Worm (Caenorhabditis elegans): Measurements from ENCODE around the gene spin-3.
A peak's percentile ranks its signal among the peaks of the same experiment; 100 is the strongest.

The spin-3 gene

ce11 chrX:13129949-13130348 lies at the start of gene spin-3:
Gene spin-3, plus strand, starts transcription at chrX:13130249.
- TF ChIP-seq fos-1 (tag; optimal IDR thresholded peaks at IDR 0.05), result no peak
- peak; percentile 21 for TF ChIP-seq elt-2 (tag; optimal IDR thresholded peaks at IDR 0.05)

- TF ChIP-seq mml-1 (tag; optimal IDR thresholded peaks at IDR 0.05) (no peak), egl-27 (tag; optimal IDR thresholded peaks at IDR 0.05) (no peak), pqm-1 (tag; optimal IDR thresholded peaks at IDR 0.05) (no peak), ztf-11 (tag; optimal IDR thresholded peaks at IDR 0.05) (no peak)
Observed at ce11 chrX:13082326-13082725, 47.7 kb upstream of the spin-3 start, which contains the start of gene str-10. Gene str-10, plus strand, starts transcription at chrX:13082626.

- TF ChIP-seq pha-4 (tag; optimal IDR thresholded peaks at IDR 0.05) (no peak), snpc-4 (tag; optimal IDR thresholded peaks at IDR 0.05) (no peak), lsy-12 (tag; optimal IDR thresholded peaks at IDR 0.05) (no peak), lin-15B (tag; optimal IDR thresholded peaks at IDR 0.05) (no peak), ztf-4 (tag; optimal IDR thresholded peaks at IDR 0.05) (no peak), nhr-43 (tag; optimal IDR thresholded peaks at IDR 0.05; ENCODE audit: poor library complexity, severe bottlenecking) (no peak), daf-12 (tag; optimal IDR thresholded peaks at IDR 0.05) (no peak), aly-2 (tag; optimal IDR thresholded peaks at IDR 0.05) (no peak), fos-1 (tag; optimal IDR thresholded peaks at IDR 0.05) (no peak), nhr-237 (tag; optimal IDR thresholded peaks at IDR 0.05) (no peak), zag-1 (tag; optimal IDR thresholded peaks at IDR 0.05) (no peak), egl-5 (tag; optimal IDR thresholded peaks at IDR 0.05) (no peak), hmg-11 (tag; optimal IDR thresholded peaks at IDR 0.05) (no peak), ZK546.5 (tag; optimal IDR thresholded peaks at IDR 0.05) (no peak), unc-39 (tag; optimal IDR thresholded peaks at IDR 0.05) (no peak), R02D3.7 (tag; optimal IDR thresholded peaks at IDR 0.05) (no peak), nhr-76 (tag; optimal IDR thresholded peaks at IDR 0.05) (no peak)
Observed at ce11 chrX:13084273-13084672, 45.8 kb upstream of the spin-3 start, which contains the start of gene R03G8.1. Gene R03G8.1, plus strand, starts transcription at chrX:13084573.

ce11 chrX:13088539-13088938 lies 41.5 kb upstream of the spin-3 start:
- TF ChIP-seq eor-1 (tag; optimal IDR thresholded peaks at IDR 0.05), result no peak
- TF ChIP-seq pqm-1 (tag; optimal IDR thresholded peaks at IDR 0.05), result peak; percentile 53
- no peak for TF ChIP-seq ZK546.5 (tag; optimal IDR thresholded peaks at IDR 0.05)
- no peak for TF ChIP-seq ceh-9 (tag; optimal IDR thresholded peaks at IDR 0.05)
- no peak for TF ChIP-seq egl-27 (tag; optimal IDR thresholded peaks at IDR 0.05)
- no peak for TF ChIP-seq fkh-2 (tag; optimal IDR thresholded peaks at IDR 0.05)
- peak; percentile 59 for TF ChIP-seq elt-2 (tag; optimal IDR thresholded peaks at IDR 0.05)
- no peak for TF ChIP-seq fkh-10 (GFP tag; optimal IDR thresholded peaks at IDR 0.05)
- TF ChIP-seq R02D3.7 (tag; optimal IDR thresholded peaks at IDR 0.05), result no peak
- TF ChIP-seq ceh-28 (tag; optimal IDR thresholded peaks at IDR 0.05), result no peak
- no peak for TF ChIP-seq nhr-28 (tag; optimal IDR thresholded peaks at IDR 0.05)
- no peak for TF ChIP-seq ceh-82 (tag; optimal IDR thresholded peaks at IDR 0.05)

ce11 chrX:13090665-13091064 lies 39.4 kb upstream of the spin-3 start, which contains the start of gene R03G8.3:
Gene R03G8.3, plus strand, starts transcription at chrX:13090965.
- TF ChIP-seq nhr-77 (tag; optimal IDR thresholded peaks at IDR 0.05) (no peak), nhr-11 (tag; optimal IDR thresholded peaks at IDR 0.05) (no peak), nhr-12 (tag; optimal IDR thresholded peaks at IDR 0.05) (no peak), elt-3 (tag; optimal IDR thresholded peaks at IDR 0.05) (no peak), nhr-25 (tag; optimal IDR thresholded peaks at IDR 0.05) (no peak), daf-12 (tag; optimal IDR thresholded peaks at IDR 0.05) (no peak), ama-1 (optimal IDR thresholded peaks at IDR 0.05) (no peak), unc-39 (tag; optimal IDR thresholded peaks at IDR 0.05) (no peak), nhr-28 (tag; optimal IDR thresholded peaks at IDR 0.05) (no peak), ztf-4 (tag; optimal IDR thresholded peaks at IDR 0.05) (no peak), nhr-237 (tag; optimal IDR thresholded peaks at IDR 0.05) (no peak), pqm-1 (tag; optimal IDR thresholded peaks at IDR 0.05) (no peak), nhr-23 (tag; optimal IDR thresholded peaks at IDR 0.05) (no peak), ztf-11 (tag; optimal IDR thresholded peaks at IDR 0.05) (no peak), nhr-43 (tag; optimal IDR thresholded peaks at IDR 0.05; ENCODE audit: poor library complexity, severe bottlenecking) (no peak), lin-15B (tag; optimal IDR thresholded peaks at IDR 0.05) (no peak)

All from whole organism, L3 larva.